Worm (Caenorhabditis elegans): ENCODE data around the gene F13E6.2.
A peak's percentile ranks its signal among the peaks of the same experiment; 100 is the strongest.

Gene F13E6.2

DNA sequence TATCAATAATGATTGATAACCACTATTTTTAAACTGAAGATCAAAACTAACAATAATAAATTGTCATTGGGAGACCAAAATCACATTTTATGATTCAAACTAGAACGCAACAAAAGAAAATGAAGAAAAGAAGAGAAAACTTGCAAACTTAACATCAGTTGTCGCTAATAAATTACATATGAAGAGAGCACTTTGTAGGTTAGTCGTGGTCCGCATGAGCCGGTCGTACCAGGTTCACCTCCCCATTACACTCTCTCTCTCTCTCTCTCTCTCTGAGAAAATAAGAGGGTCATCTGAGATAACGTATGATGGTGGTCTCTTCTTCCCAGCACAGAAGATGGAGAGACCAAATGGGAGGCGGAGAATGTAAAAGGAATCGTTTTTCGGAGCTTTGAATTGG, 45.0 kb downstream of the F13E6.2 start:
- peak in 1 of 2 experiments; percentile 20 for TF ChIP-seq lsy-2 (tag; optimal IDR thresholded peaks at IDR 0.05)
- TF ChIP-seq egl-27 (tag; optimal IDR thresholded peaks at IDR 0.05) = no peak
- TF ChIP-seq F13H6.1 (tag; optimal IDR thresholded peaks at IDR 0.05) = peak; percentile 3
- TF ChIP-seq nhr-129 (tag; optimal IDR thresholded peaks at IDR 0.05) = peak; percentile 21
- peak; percentile 3 for TF ChIP-seq mab-5 (tag; optimal IDR thresholded peaks at IDR 0.05)
- TF ChIP-seq ceh-82 (tag; optimal IDR thresholded peaks at IDR 0.05) = no peak
- no peak for TF ChIP-seq unc-62 (GFP tag; optimal IDR thresholded peaks at IDR 0.05)
- TF ChIP-seq sma-9 (GFP tag; optimal IDR thresholded peaks at IDR 0.05) = peak; percentile 11
- TF ChIP-seq sma-9 (tag; optimal IDR thresholded peaks at IDR 0.05) = no peak
- peak; percentile 5 for TF ChIP-seq nhr-25 (tag; optimal IDR thresholded peaks at IDR 0.05)

DNA sequence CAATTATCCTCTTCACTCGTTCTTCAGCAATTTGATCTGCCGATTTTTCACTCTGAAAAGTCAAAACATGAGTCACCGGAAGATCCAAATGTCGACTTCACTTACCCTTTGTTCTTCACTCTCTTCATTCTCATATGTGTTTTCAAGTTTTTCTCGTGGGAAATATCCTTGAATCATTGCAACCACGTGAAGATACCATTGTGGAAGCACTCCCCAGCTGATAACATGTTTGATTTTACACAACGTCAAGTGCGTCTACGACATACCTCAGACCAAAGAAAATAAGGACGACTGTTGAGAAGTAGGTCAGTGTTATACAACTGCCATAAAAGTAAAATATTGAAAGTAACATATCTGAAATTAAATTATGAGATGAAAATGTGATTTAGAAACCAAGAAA, 45.6 kb downstream of the F13E6.2 start, which contains the start of gene M79.2:
Gene M79.2, minus strand, starts transcription at position 354 of the 400 bp plus-strand sequence.
- no peak for TF ChIP-seq ztf-11 (tag; optimal IDR thresholded peaks at IDR 0.05)
- TF ChIP-seq ama-1 (optimal IDR thresholded peaks at IDR 0.05) = no peak
- TF ChIP-seq nhr-11 (tag; optimal IDR thresholded peaks at IDR 0.05) = no peak
- no peak for TF ChIP-seq nhr-25 (tag; optimal IDR thresholded peaks at IDR 0.05)
- TF ChIP-seq sem-4 (tag; optimal IDR thresholded peaks at IDR 0.05) = no peak
- no peak for TF ChIP-seq lin-39 (tag; optimal IDR thresholded peaks at IDR 0.05)
- TF ChIP-seq elt-3 (tag; optimal IDR thresholded peaks at IDR 0.05) = no peak
- TF ChIP-seq ztf-1 (GFP tag; conservative IDR thresholded peaks at IDR 0.05) = no peak
- no peak for TF ChIP-seq zag-1 (tag; optimal IDR thresholded peaks at IDR 0.05)
- TF ChIP-seq elt-1 (tag; optimal IDR thresholded peaks at IDR 0.05) = no peak
- TF ChIP-seq nhr-129 (tag; optimal IDR thresholded peaks at IDR 0.05) = peak; percentile 55
- peak; percentile 45 for TF ChIP-seq sma-9 (GFP tag; optimal IDR thresholded peaks at IDR 0.05)
- TF ChIP-seq sma-9 (tag; optimal IDR thresholded peaks at IDR 0.05) = no peak
- peak; percentile 39 for TF ChIP-seq fos-1 (tag; optimal IDR thresholded peaks at IDR 0.05)
- no peak for TF ChIP-seq alr-1 (tag; optimal IDR thresholded peaks at IDR 0.05)

DNA sequence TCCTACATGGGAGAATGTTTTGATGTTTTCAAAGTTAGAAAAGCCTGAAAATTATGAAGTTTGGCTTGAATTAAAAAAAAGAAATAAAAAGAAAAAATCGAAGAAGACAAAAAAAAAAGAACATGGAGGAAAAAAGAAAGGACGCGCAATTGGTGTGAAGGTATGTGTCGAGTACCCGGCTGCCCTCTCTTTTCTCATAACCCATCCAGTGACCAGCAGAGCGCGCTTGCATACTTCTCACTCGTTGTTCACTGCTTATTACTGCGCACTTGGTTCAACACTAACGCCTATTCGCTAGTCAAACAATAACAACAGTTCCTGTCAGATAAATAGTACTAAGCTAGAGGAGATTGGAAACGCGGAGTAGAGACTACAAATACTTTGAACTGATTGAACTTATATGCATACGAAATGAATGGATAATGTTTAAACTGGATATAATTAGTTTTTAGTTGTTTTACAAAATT, 49.9 kb downstream of the F13E6.2 start, which contains the start of gene abl-1:
Gene abl-1, minus strand, starts transcription at position 51 of the 467 bp plus-strand sequence.
- peak; percentile 36 for TF ChIP-seq fos-1 (tag; optimal IDR thresholded peaks at IDR 0.05)
- no peak for TF ChIP-seq lin-39 (tag; optimal IDR thresholded peaks at IDR 0.05)
- TF ChIP-seq sem-4 (tag; optimal IDR thresholded peaks at IDR 0.05) = peak; percentile 9
- peak; percentile 51 for TF ChIP-seq nhr-129 (tag; optimal IDR thresholded peaks at IDR 0.05)
- no peak for TF ChIP-seq lin-13 (GFP tag; optimal IDR thresholded peaks at IDR 0.05)
- TF ChIP-seq unc-55 (GFP tag; optimal IDR thresholded peaks at IDR 0.05) = no peak
- TF ChIP-seq nhr-21 (tag; optimal IDR thresholded peaks at IDR 0.05) = no peak
- TF ChIP-seq nhr-11 (tag; optimal IDR thresholded peaks at IDR 0.05) = no peak
- peak; percentile 18 for TF ChIP-seq F13H6.1 (tag; optimal IDR thresholded peaks at IDR 0.05)
- peak in 1 of 2 experiments; percentile 5 for TF ChIP-seq lsy-2 (tag; optimal IDR thresholded peaks at IDR 0.05)
- TF ChIP-seq C34F6.9 (tag; optimal IDR thresholded peaks at IDR 0.05) = peak; percentile 39

DNA sequence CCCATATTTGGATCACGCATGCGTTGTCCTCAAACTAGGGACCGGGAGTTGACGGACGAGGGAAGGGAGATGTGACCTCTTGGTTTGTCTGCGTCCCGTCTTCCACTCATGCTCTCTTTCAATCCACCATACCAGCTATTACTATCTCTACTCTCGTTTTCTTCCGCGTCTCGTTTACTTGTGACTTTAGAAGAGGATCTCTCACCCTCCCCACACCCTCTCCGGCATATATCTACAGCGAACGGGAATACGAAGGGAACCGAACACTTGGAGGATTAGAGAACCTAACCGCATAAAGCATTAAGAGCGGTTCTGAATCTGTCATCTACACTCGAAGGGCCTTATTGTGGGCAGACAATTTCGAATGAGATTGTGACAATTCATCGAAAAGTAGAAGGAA, 51.0 kb downstream of the F13E6.2 start:
- TF ChIP-seq C34F6.9 (tag; optimal IDR thresholded peaks at IDR 0.05) = peak; percentile 18
- TF ChIP-seq nhr-129 (tag; optimal IDR thresholded peaks at IDR 0.05) = peak; percentile 9
- no peak for TF ChIP-seq ztf-4 (tag; optimal IDR thresholded peaks at IDR 0.05)

DNA sequence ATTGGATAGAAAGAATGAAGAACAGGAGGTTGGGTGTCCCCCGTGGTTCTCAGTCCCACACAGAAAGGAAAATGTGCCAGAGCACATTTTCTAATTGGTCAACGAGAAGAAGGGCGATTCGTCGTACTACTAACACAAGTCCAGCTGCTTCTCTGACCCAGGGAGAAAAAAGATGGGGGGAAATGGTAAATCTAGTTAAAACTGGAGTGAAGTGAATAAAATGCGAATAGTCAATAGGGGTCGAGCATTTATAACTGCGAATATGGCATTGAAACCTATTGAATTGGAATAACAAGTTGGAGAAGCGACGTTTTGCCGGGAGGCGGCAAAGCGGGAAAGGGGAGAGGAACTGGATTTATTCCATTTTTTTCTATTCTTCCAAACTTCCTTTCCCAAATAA, 51.5 kb downstream of the F13E6.2 start:
- TF ChIP-seq unc-55 (GFP tag; optimal IDR thresholded peaks at IDR 0.05) (no peak), Y55F3AM.14 (GFP tag; optimal IDR thresholded peaks at IDR 0.05) (no peak), nhr-10 (tag; optimal IDR thresholded peaks at IDR 0.05) (no peak), sem-4 (tag; optimal IDR thresholded peaks at IDR 0.05) (no peak), unc-62 (GFP tag; optimal IDR thresholded peaks at IDR 0.05) (no peak), nhr-21 (tag; optimal IDR thresholded peaks at IDR 0.05) (no peak), ZK546.5 (tag; optimal IDR thresholded peaks at IDR 0.05) (no peak), lin-13 (GFP tag; optimal IDR thresholded peaks at IDR 0.05) (no peak), unc-39 (tag; optimal IDR thresholded peaks at IDR 0.05) (no peak), nhr-25 (tag; optimal IDR thresholded peaks at IDR 0.05) (no peak), zag-1 (tag; optimal IDR thresholded peaks at IDR 0.05) (no peak), C34F6.9 (tag; optimal IDR thresholded peaks at IDR 0.05) (no peak), ztf-11 (tag; optimal IDR thresholded peaks at IDR 0.05) (no peak), crh-2 (tag; optimal IDR thresholded peaks at IDR 0.05) (no peak), sma-9 (GFP tag; optimal IDR thresholded peaks at IDR 0.05) (no peak), sma-9 (tag; optimal IDR thresholded peaks at IDR 0.05) (no peak), peb-1 (tag; optimal IDR thresholded peaks at IDR 0.05) (no peak)
